Worm (Caenorhabditis elegans) whole organism, L3 larva: ENCODE results near the gene hphd-1.

ENCODE experiments used
- ZK546.5 ChIP-seq: sonication (generic microtip); optimal IDR thresholded peaks from 2 replicates; lab custom pipeline; 2017; ENCODE audit warnings: missing biosample characterization, missing genetic modification characterization
- aly-2 ChIP-seq: fragments of 150-350 bp; optimal IDR thresholded peaks from 2 replicates; lab custom pipeline; 2014; ENCODE audit warnings: missing biosample characterization, missing genetic modification characterization
- ama-1 ChIP-seq: fragments of 150-350 bp; optimal IDR thresholded peaks from 2 replicates; lab custom pipeline; 2018
- ceh-16 ChIP-seq: sonication (generic microtip); optimal IDR thresholded peaks from 2 replicates; lab custom pipeline; 2017; ENCODE audit warnings: missing biosample characterization, missing genetic modification characterization
- ceh-9 ChIP-seq: sonication (generic microtip); optimal IDR thresholded peaks from 2 replicates; lab custom pipeline; 2018; ENCODE audit warnings: missing biosample characterization, missing genetic modification characterization
- daf-12 ChIP-seq: fragments of 150-350 bp; optimal IDR thresholded peaks from 2 replicates; lab custom pipeline; 2014; ENCODE audit warnings: missing biosample characterization, missing genetic modification reagents, missing genetic modification characterization
- elt-1 ChIP-seq: fragments of 150-350 bp; optimal IDR thresholded peaks from 2 replicates; lab custom pipeline; 2014; ENCODE audit warnings: missing biosample characterization, missing genetic modification characterization
- elt-2 ChIP-seq: sonication (generic microtip); optimal IDR thresholded peaks from 2 replicates; lab custom pipeline; 2016; ENCODE audit warnings: missing genetic modification reagents, mild to moderate bottlenecking, missing genetic modification characterization, missing compliant biosample characterization
- elt-3 ChIP-seq, 3 experiments: fragments of 150-350 bp in 1 of 3; sonication (generic microtip) in 2 of 3; optimal IDR thresholded peaks; 2 replicates in 2 of 3; 4 replicates in 1 of 3; lab custom pipeline; 2014 to 2017; ENCODE audit warnings: missing biosample characterization in 3 of 3, missing genetic modification characterization in 3 of 3
- eor-1 ChIP-seq, 2 experiments: fragments of 150-350 bp; optimal IDR thresholded peaks; 2 replicates each; lab custom pipeline; 2014 to 2018; ENCODE audit warnings: missing biosample characterization in 2 of 2, missing genetic modification characterization in 2 of 2
- fkh-10 ChIP-seq: sonication (generic microtip); optimal IDR thresholded peaks from 2 replicates; lab custom pipeline; 2017; ENCODE audit warnings: missing biosample characterization, missing genetic modification reagents, missing genetic modification characterization
- fkh-2 ChIP-seq: fragments of 150-350 bp; optimal IDR thresholded peaks from 2 replicates; lab custom pipeline; 2014; ENCODE audit warnings: missing biosample characterization, missing genetic modification reagents, missing genetic modification characterization
- fos-1 ChIP-seq: fragments of 150-350 bp; optimal IDR thresholded peaks from 2 replicates; lab custom pipeline; 2014; ENCODE audit warnings: missing biosample characterization, missing genetic modification characterization
- lin-39 ChIP-seq: fragments of 150-350 bp; optimal IDR thresholded peaks from 2 replicates; lab custom pipeline; 2018; ENCODE audit warnings: missing biosample characterization, missing genetic modification reagents, missing genetic modification characterization
- mml-1 ChIP-seq: fragments of 150-350 bp; sonication (generic microtip); optimal IDR thresholded peaks from 3 replicates; lab custom pipeline; 2014; ENCODE audit warnings: missing biosample characterization, missing genetic modification characterization
- nfya-1 ChIP-seq: sonication (generic microtip); optimal IDR thresholded peaks from 2 replicates; lab custom pipeline; 2017; ENCODE audit warnings: missing genetic modification characterization, mild to moderate bottlenecking, missing compliant biosample characterization, antibody characterized with exemption, moderate library complexity; ENCODE audit not compliant: insufficient read depth
- nhr-11 ChIP-seq: fragments of 150-350 bp; optimal IDR thresholded peaks from 2 replicates; lab custom pipeline; 2014; ENCODE audit warnings: missing biosample characterization, missing genetic modification characterization
- nhr-12 ChIP-seq: fragments of 150-350 bp; optimal IDR thresholded peaks from 2 replicates; lab custom pipeline; 2014; ENCODE audit warnings: missing biosample characterization, missing genetic modification characterization
- nhr-23 ChIP-seq: fragments of 150-350 bp; optimal IDR thresholded peaks from 2 replicates; lab custom pipeline; 2014; ENCODE audit warnings: missing biosample characterization, missing genetic modification reagents, missing genetic modification characterization
- nhr-237 ChIP-seq: fragments of 150-350 bp; optimal IDR thresholded peaks from 2 replicates; lab custom pipeline; 2014; ENCODE audit warnings: missing biosample characterization, missing genetic modification characterization
- nhr-25 ChIP-seq: sonication (generic microtip); optimal IDR thresholded peaks from 2 replicates; lab custom pipeline; 2017; ENCODE audit warnings: missing biosample characterization, missing genetic modification characterization
- nhr-28 ChIP-seq: fragments of 150-350 bp; optimal IDR thresholded peaks from 2 replicates; lab custom pipeline; 2014; ENCODE audit warnings: missing biosample characterization, missing genetic modification characterization
- nhr-43 ChIP-seq: sonication (generic microtip); optimal IDR thresholded peaks from 2 replicates; lab custom pipeline; 2016; ENCODE audit warnings: mild to moderate bottlenecking, missing genetic modification characterization, missing compliant biosample characterization; ENCODE audit not compliant: poor library complexity, severe bottlenecking
- nhr-76 ChIP-seq: fragments of 150-350 bp; sonication (generic microtip); optimal IDR thresholded peaks from 5 replicates; lab custom pipeline; 2014; ENCODE audit warnings: missing biosample characterization, missing genetic modification characterization
- nhr-77 ChIP-seq: fragments of 150-350 bp; optimal IDR thresholded peaks from 2 replicates; lab custom pipeline; 2014; ENCODE audit warnings: missing biosample characterization, missing genetic modification characterization
- pha-4 ChIP-seq: fragments of 150-350 bp; optimal IDR thresholded peaks from 2 replicates; lab custom pipeline; 2014; ENCODE audit warnings: missing biosample characterization, missing genetic modification reagents, missing genetic modification characterization
- pqm-1 ChIP-seq: fragments of 150-350 bp; optimal IDR thresholded peaks from 2 replicates; lab custom pipeline; 2017; ENCODE audit warnings: missing biosample characterization, missing genetic modification characterization, inconsistent platforms
- sea-2 ChIP-seq: fragments of 150-350 bp; sonication (generic microtip); optimal IDR thresholded peaks from 4 replicates; lab custom pipeline; 2014; ENCODE audit warnings: missing biosample characterization, missing genetic modification reagents, missing genetic modification characterization
- snpc-4 ChIP-seq: fragments of 150-350 bp; optimal IDR thresholded peaks from 2 replicates; lab custom pipeline; 2014; ENCODE audit warnings: missing biosample characterization, missing genetic modification characterization
- unc-39 ChIP-seq: sonication (generic microtip); optimal IDR thresholded peaks from 4 replicates; lab custom pipeline; 2017; ENCODE audit warnings: missing biosample characterization, missing genetic modification characterization
- unc-62 ChIP-seq: fragments of 150-350 bp; sonication (generic microtip); optimal IDR thresholded peaks from 4 replicates; lab custom pipeline; 2014; ENCODE audit warnings: missing biosample characterization, missing genetic modification reagents, missing genetic modification characterization
- zag-1 ChIP-seq: fragments of 150-350 bp; optimal IDR thresholded peaks from 2 replicates; lab custom pipeline; 2014; ENCODE audit warnings: missing biosample characterization, missing genetic modification characterization
- ztf-4 ChIP-seq: fragments of 150-350 bp; optimal IDR thresholded peaks from 2 replicates; lab custom pipeline; 2014; ENCODE audit warnings: missing biosample characterization, missing genetic modification characterization

The hphd-1 gene

DNA sequence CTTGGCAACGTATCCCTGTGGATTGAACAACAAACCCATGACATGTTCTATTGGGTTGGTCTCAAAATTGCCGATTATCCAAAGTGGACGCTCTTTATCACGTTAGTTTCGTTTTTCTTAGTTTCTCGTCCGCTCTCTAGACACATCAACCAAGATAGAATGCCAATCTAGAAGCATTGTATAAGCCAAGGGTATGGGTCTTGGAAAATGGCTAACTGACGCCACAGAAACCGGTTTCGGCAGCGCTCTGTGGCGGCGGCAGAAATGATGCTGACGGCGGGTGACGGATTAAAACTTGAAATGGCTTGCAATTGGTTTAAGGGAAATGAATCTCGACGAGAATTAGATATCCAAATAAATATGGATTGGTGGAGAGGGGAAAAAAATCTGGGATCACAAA, 30.8 kb downstream of the hphd-1 start:
- TF ChIP-seq mml-1: no peak
- TF ChIP-seq nhr-25: peak; percentile 72
- no peak for TF ChIP-seq fos-1 (tag; lab: Kevin White, UChicago)
- no peak for TF ChIP-seq eor-1 (tag; optimal IDR thresholded peaks at IDR 0.05; lab: Kevin White, UChicago)
- peak; percentile 52 for TF ChIP-seq ama-1 (lab: Kevin White, UChicago)
- no peak for TF ChIP-seq sea-2 (GFP tag; lab: Kevin White, UChicago)
- no peak for TF ChIP-seq nhr-77 (tag; lab: Kevin White, UChicago)
- peak; percentile 16 for TF ChIP-seq nfya-1

DNA sequence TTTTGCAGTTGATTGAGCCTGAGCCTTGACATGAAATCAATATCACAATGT, 31.0 kb downstream of the hphd-1 start, which contains the start of gene ptr-18:
Gene ptr-18, plus strand, starts transcription at position 9 of the 51 bp plus-strand sequence.
- no peak for TF ChIP-seq pqm-1 (tag; lab: Kevin White, UChicago)
- TF ChIP-seq, all 47 proteins: peak for 0

DNA sequence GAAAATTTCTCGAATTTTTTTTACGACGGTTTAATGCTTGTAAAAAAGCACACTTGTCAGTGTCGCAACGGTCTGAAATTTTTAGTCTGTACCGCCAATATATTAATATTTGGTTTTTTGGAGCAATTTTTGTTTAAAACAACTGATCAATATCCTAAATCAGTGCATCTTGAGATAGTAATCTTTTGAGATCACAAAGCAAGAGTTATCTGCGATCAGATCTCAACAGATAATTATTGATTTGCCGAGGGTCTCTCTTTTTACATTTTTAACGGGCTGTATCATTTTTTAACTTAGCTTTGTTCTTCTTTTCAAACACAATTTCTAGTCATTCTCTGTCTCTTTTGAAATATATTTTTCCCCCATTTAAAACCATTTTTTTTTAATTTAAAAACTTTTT, 31.2 kb downstream of the hphd-1 start:
- TF ChIP-seq mml-1 (no peak), elt-1 (tag; lab: Kevin White, UChicago) (peak; percentile 87)

DNA sequence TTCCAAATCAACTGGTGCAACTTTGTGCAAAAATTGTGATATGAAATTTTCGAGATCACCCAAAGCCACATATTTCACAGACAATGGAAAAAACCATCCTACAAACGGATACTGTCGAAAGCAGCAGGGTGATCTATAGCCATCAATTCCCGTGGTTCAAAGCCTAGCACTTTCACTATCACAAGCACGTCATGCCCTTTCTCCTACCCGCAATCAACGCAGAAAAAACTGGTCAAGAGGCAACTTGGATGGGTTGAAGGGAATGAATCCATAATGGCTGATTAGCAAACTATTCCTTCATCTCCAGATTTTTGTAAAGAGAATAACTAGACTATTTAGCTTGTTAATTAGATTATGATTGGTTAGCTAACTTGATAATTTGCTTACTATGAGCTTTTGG, 34.6 kb downstream of the hphd-1 start:
- TF ChIP-seq pha-4 (tag; lab: Kevin White, UChicago): no peak
- TF ChIP-seq unc-39 (tag; lab: Kevin White, UChicago): no peak
- no peak for TF ChIP-seq ceh-16 (tag; lab: Kevin White, UChicago)
- TF ChIP-seq zag-1: no peak
- no peak for TF ChIP-seq elt-2
- TF ChIP-seq elt-3 (tag; optimal IDR thresholded peaks at IDR 0.05; lab: Kevin White, UChicago): no peak
- TF ChIP-seq, all 47 proteins: peak for 0

DNA sequence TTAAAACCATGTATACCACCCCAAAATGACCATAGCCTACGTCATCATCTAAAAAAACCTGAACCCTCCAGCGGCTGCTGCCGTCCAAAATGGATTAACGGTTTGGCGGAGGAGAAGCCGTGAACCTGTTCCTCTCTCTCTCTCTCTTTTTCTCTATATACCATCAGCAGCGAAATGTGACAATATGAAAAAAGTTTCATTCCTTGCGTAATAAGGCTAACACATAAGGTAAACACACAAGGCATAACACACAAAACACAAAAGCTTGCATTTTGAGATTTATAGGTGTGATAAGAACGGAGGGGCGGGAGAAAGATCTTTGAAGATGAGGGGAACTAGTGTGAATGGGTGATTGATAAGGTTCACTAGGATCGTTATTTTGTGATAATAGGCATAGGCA, 35.1 kb downstream of the hphd-1 start:
- TF ChIP-seq nhr-25: peak; percentile 58
- peak; percentile 56 for TF ChIP-seq nhr-43 (tag; lab: Kevin White, UChicago)
- TF ChIP-seq elt-3 (tag; optimal IDR thresholded peaks at IDR 0.05; lab: Kevin White, UChicago): no peak
- TF ChIP-seq pqm-1 (tag; lab: Kevin White, UChicago): no peak
- TF ChIP-seq nhr-23 (tag; lab: Kevin White, UChicago): peak; percentile 4
- TF ChIP-seq ceh-9 (tag; lab: Kevin White, UChicago): no peak
- TF ChIP-seq unc-39 (tag; lab: Kevin White, UChicago): no peak
- no peak for TF ChIP-seq lin-39 (tag; lab: Kevin White, UChicago)
- TF ChIP-seq elt-1 (tag; lab: Kevin White, UChicago): no peak
- TF ChIP-seq nhr-28 (tag; lab: Kevin White, UChicago): no peak
- no peak for TF ChIP-seq fkh-2 (tag; lab: Kevin White, UChicago)
- no peak for TF ChIP-seq daf-12 (tag; lab: Kevin White, UChicago)
- TF ChIP-seq elt-2: no peak
- TF ChIP-seq ztf-4 (tag; lab: Kevin White, UChicago): no peak

DNA sequence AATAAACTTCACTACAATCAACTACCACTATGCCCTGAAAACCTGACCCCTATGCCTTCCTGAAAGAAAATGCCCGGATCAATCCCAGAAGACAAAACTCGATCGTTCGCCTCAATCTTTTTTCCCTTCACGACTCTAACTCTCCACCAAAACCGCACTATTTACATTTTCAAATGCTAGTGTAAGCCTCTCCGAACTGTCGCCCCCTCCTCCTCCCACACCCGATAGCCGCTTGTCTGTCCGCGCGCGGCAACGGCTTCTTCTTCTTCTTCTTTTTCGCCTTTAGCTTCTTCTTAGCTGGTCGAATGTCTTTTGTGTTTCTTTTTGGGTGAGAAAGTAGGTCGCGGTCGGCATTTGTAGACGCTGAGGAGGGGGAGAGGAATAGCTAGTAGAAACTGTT, 36.2 kb downstream of the hphd-1 start:
- TF ChIP-seq ama-1 (lab: Kevin White, UChicago): peak; percentile 31
- TF ChIP-seq nhr-23 (tag; lab: Kevin White, UChicago): peak; percentile 39
- no peak for TF ChIP-seq nhr-11 (tag; lab: Kevin White, UChicago)

DNA sequence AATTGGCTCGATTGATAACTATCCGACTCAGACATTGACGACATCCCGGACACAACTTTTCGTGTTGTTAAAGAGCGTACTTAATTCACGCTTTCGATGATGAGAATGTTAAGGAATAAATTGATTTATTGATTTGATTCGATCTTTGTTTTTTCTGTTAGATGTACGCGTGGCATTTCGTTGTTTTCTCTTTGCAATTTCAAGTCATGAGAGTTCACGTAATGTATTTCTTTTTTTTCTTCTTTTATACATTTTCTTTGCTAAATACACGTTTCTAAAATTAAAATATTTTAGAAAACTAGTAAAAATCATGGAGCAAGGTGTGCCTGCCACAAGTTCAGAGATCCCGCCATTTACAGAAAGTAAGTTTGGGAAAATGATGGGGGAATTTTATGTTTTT, 41.7 kb downstream of the hphd-1 start, which contains the start of the genes Y38F1A.1 and Y38F1A.2:
Gene Y38F1A.1, minus strand, starts transcription at position 101 of the 400 bp plus-strand sequence.
Gene Y38F1A.2, plus strand, starts transcription at position 289 of the 400 bp plus-strand sequence.
- no peak for TF ChIP-seq eor-1 (tag; optimal IDR thresholded peaks at IDR 0.05; lab: Kevin White, UChicago)
- TF ChIP-seq nhr-76 (tag; lab: Kevin White, UChicago): no peak
- TF ChIP-seq fkh-10 (GFP tag; lab: Kevin White, UChicago): no peak
- TF ChIP-seq ZK546.5 (tag; lab: Kevin White, UChicago): no peak
- TF ChIP-seq aly-2 (tag; lab: Kevin White, UChicago): no peak
- TF ChIP-seq ama-1 (lab: Kevin White, UChicago): no peak
- TF ChIP-seq snpc-4 (tag; lab: Kevin White, UChicago): no peak
- no peak for TF ChIP-seq daf-12 (tag; lab: Kevin White, UChicago)
- TF ChIP-seq unc-62: no peak
- no peak for TF ChIP-seq nhr-237 (tag; lab: Kevin White, UChicago)
- no peak for TF ChIP-seq nhr-12
- TF ChIP-seq pha-4 (tag; lab: Kevin White, UChicago): no peak
- no peak for TF ChIP-seq nhr-28 (tag; lab: Kevin White, UChicago)
- TF ChIP-seq nhr-11 (tag; lab: Kevin White, UChicago): no peak
- TF ChIP-seq sea-2 (GFP tag; lab: Kevin White, UChicago): no peak
- no peak for TF ChIP-seq nhr-23 (tag; lab: Kevin White, UChicago)
- TF ChIP-seq mml-1: no peak
- no peak for TF ChIP-seq elt-2
- TF ChIP-seq, all 47 proteins: peak for 0
